Worm (Caenorhabditis elegans): ENCODE data around the gene col-102.
A peak's percentile ranks its signal among the peaks of the same experiment; 100 is the strongest.

Gene col-102

DNA sequence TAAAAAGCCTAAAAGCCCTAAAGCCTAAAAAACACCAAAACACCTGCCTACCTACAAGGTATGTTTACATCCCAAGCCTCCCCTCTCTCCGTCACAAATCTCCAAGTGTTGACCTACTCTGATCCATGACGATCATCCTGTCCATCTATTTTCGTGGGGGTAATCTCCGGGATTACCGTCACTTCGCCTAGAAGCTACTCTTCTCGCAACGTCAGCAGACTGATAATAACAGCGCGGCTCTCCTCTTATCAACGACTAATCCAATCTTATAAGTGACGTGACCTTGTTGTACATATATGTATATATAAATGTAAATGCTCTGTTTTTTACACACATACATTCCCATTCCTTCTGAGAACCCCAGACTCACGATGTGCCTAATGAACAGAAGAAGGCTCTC lies 44.1 kb downstream of the col-102 start (continued):
- TF ChIP-seq ceh-40 (GFP tag; IDR thresholded peaks at IDR 0.05), result no peak
- TF ChIP-seq ztf-6 (GFP tag; IDR thresholded peaks at IDR 0.05), result no peak

DNA sequence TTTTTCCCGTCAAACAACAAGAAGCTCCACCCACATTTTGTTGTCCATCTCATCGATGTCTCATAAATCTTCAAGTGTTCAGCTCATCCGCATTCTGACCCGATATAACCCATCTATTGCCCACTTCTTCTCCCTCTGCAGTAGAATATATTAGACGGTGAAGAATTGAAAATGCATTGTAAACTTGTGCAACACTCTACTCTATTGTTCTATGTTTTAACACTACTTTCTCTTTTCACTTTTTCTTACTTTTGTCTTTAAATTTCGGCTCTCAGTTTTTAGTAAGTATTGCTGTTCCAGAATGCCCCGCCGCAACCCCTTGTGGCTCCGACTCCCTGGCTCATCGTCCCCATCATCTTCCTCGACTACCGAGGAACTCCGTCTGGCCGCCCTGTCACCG lies 45.1 kb downstream of the col-102 start, which contains the start of gene K11H12.9:
Gene K11H12.9, plus strand, starts transcription at position 301 of the 400 bp plus-strand sequence.
- TF ChIP-seq zfh-2 (GFP tag; conservative IDR thresholded peaks at IDR 0.05) (peak; percentile 45; the same call in 1 of the 2 replicates), B0336.3 (GFP tag; IDR thresholded peaks at IDR 0.05) (no peak)

DNA sequence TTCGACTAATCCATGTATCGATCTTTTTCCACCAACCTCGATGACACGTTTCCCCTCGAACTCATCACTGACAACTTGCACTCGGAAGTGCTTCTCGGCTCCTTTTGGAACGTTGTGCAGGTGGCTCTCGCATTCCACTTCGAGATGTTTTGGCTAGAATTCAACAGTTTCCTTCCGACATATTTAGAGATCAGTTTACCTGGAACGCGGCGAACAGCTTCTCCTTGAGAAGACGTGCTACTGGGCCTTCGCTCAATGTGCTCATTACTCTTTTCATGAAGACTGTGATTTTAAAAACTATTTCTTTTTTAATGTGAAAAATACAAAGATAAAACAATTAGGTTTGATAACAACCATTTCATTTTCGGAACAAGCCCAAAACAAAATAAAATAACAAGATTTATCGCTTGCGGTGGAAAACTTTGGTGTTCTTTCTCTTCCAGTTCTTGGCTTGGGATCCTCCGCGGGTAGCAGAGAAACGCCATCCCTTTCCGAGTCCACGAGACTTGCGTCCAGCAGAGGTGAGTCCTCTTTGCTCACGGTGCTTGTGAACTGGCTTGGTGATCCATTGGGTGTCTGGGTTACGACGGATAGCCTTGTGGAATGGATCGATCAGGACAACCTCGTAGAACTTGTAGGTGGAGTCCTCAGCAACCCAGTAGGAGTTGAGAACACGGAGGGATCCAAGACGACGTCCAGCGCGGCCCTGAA lies 49.0 kb downstream of the col-102 start, which contains the start of gene K11H12.1:
Gene K11H12.1, minus strand, starts transcription at position 284 of the 711 bp plus-strand sequence.
- no peak for TF ChIP-seq nhr-80 (tag; optimal IDR thresholded peaks at IDR 0.05)
- TF ChIP-seq tlf-1 (GFP tag; optimal IDR thresholded peaks at IDR 0.05), result peak; percentile 53
- TF ChIP-seq aptf-3 (GFP tag; IDR thresholded peaks at IDR 0.05), result no peak
- peak; percentile 80; the same call in 1 of the 2 replicates for TF ChIP-seq nfya-2 (GFP tag; IDR thresholded peaks at IDR 0.05)
- TF ChIP-seq ztf-18 (tag; optimal IDR thresholded peaks at IDR 0.05), result no peak
- TF ChIP-seq snpc-4 (GFP tag; optimal IDR thresholded peaks at IDR 0.05), result no peak
- peak in 2 of 4 experiments; percentile 12 to 45 for TF ChIP-seq snpc-4 (tag; optimal IDR thresholded peaks at IDR 0.05)
- no peak for TF ChIP-seq ztf-28 (GFP tag; IDR thresholded peaks at IDR 0.05)
- no peak for TF ChIP-seq ztf-22 (GFP tag; optimal IDR thresholded peaks at IDR 0.05)
- TF ChIP-seq ceh-40 (GFP tag; IDR thresholded peaks at IDR 0.05), result 0 out of 2 replicates have a peak, but pooled peaks have one; percentile 44
- no peak for TF ChIP-seq sea-2 (GFP tag; IDR thresholded peaks at IDR 0.05)
- TF ChIP-seq somi-1 (GFP tag; optimal IDR thresholded peaks at IDR 0.05), result no peak
- peak; percentile 2 for TF ChIP-seq B0261.1 (tag; optimal IDR thresholded peaks at IDR 0.05)
- TF ChIP-seq hrde-1 (tag; optimal IDR thresholded peaks at IDR 0.05; ENCODE audit: borderline replicate concordance), result peak; percentile 48
- no peak for TF ChIP-seq mel-28 (tag; optimal IDR thresholded peaks at IDR 0.05; ENCODE audit: borderline replicate concordance)
- TF ChIP-seq xnd-1 (tag; optimal IDR thresholded peaks at IDR 0.05), result peak; percentile 30
- TF ChIP-seq unc-62 (GFP tag; optimal IDR thresholded peaks at IDR 0.05), result no peak
- TF ChIP-seq egl-18 (GFP tag; IDR thresholded peaks at IDR 0.05), result 0 out of 2 replicates have a peak, but pooled peaks have one; percentile 3
- no peak for TF ChIP-seq cebp-1 (GFP tag; IDR thresholded peaks at IDR 0.05)
- TF ChIP-seq cebp-1 (tag; optimal IDR thresholded peaks at IDR 0.05), result peak; percentile 14
- no peak for TF ChIP-seq die-1 (tag; optimal IDR thresholded peaks at IDR 0.05)
- no peak for TF ChIP-seq C06A6.2 (GFP tag; conservative IDR thresholded peaks at IDR 0.05)
- TF ChIP-seq let-607 (tag; optimal IDR thresholded peaks at IDR 0.05), result no peak
- peak; percentile 95 for TF ChIP-seq F39B2.1 (GFP tag; IDR thresholded peaks at IDR 0.05)
- peak; percentile 48; the same call in 1 of the 2 replicates for TF ChIP-seq rcor-1 (GFP tag; IDR thresholded peaks at IDR 0.05)
- TF ChIP-seq Y79H2A.3 (GFP tag; conservative IDR thresholded peaks at IDR 0.05), result no peak
- TF ChIP-seq lir-1 (GFP tag; conservative IDR thresholded peaks at IDR 0.05), result no peak
- peak; percentile 65 for TF ChIP-seq lin-54 (GFP tag; optimal IDR thresholded peaks at IDR 0.05)
- no peak for TF ChIP-seq lin-40 (tag; optimal IDR thresholded peaks at IDR 0.05)
- no peak for TF ChIP-seq rec-8 (tag; optimal IDR thresholded peaks at IDR 0.05)
- TF ChIP-seq madf-3 (GFP tag; IDR thresholded peaks at IDR 0.05), result peak; percentile 92
- peak; percentile 78 for TF ChIP-seq madf-6 (GFP tag; IDR thresholded peaks at IDR 0.05)
- no peak for TF ChIP-seq ama-1 (optimal IDR thresholded peaks at IDR 0.05)
- TF ChIP-seq ama-1 (GFP tag; optimal IDR thresholded peaks at IDR 0.05), result no peak
- no peak for TF ChIP-seq madf-10 (tag; optimal IDR thresholded peaks at IDR 0.05)
- TF ChIP-seq fkh-3 (tag; optimal IDR thresholded peaks at IDR 0.05), result no peak
- no peak for TF ChIP-seq dpff-1 (tag; optimal IDR thresholded peaks at IDR 0.05)
- no peak for TF ChIP-seq nhr-179 (tag; optimal IDR thresholded peaks at IDR 0.05)
- no peak for TF ChIP-seq pha-4 (tag; optimal IDR thresholded peaks at IDR 0.05)
- peak; percentile 48 for TF ChIP-seq zim-3 (tag; optimal IDR thresholded peaks at IDR 0.05)
- peak; percentile 61; the same call in 1 of the 2 replicates for TF ChIP-seq Y56A3A.18 (GFP tag; IDR thresholded peaks at IDR 0.05)
